Fruit fly (Drosophila melanogaster): Measurements from ENCODE around the gene CG18477.
"Not testable (repeated sequence)": the region's sequence is repeated elsewhere in the genome, so short reads cannot be mapped to it uniquely, and the experiment has no call there.

CG18477 gene

dm6 chr2L:15704871-15705270 lies 44.0 kb downstream of the CG18477 start, which contains the start of gene CG31827:
CG31827 (plus strand) TSS chr2L:15705171.
- TF ChIP-seq noc (tag; optimal IDR thresholded peaks at IDR 0.05) = not testable (repeated sequence)

dm6 chr2L:15710999-15711398 lies 50.2 kb downstream of the CG18477 start, which contains the start of gene CG43924:
CG43924 (minus strand) TSS chr2L:15711099.
- TF ChIP-seq noc (tag; optimal IDR thresholded peaks at IDR 0.05) = not testable (repeated sequence)

Measured in whole organism, larva.